Worm (Caenorhabditis elegans) whole organism, L4 larva: ENCODE measurements around the gene W10G11.3.

ENCODE experiments used
- D1046.2 ChIP-seq: fragments of 200-800 bp; sonication (Bioruptor generic); IDR thresholded peaks from 2 replicates; pipeline ENCODE4 v1.3.6; 2022; ENCODE audit warnings: missing genetic modification characterization, missing compliant biosample characterization
- F26F4.8 ChIP-seq: fragments of 200-800 bp; sonication (Bioruptor generic); conservative IDR thresholded peaks from 2 replicates; pipeline ENCODE4 v1.3.6; 2022; ENCODE audit warnings: missing genetic modification characterization, missing compliant biosample characterization
- R02D3.7 ChIP-seq: fragments of 150-350 bp; sonication (generic microtip); optimal IDR thresholded peaks from 3 replicates; lab custom pipeline; 2014; ENCODE audit warnings: missing biosample characterization, missing genetic modification characterization
- T20F7.1 ChIP-seq: fragments of 200-800 bp; sonication (Bioruptor generic); optimal IDR thresholded peaks from 2 replicates; lab custom pipeline; 2018; ENCODE audit warnings: mild to moderate bottlenecking, missing genetic modification characterization, missing compliant biosample characterization
- Y105C5A.15 ChIP-seq: fragments of 200-800 bp; sonication (Bioruptor generic); IDR thresholded peaks from 2 replicates; pipeline ENCODE4 v1.3.6; 2022; ENCODE audit warnings: missing genetic modification characterization, missing compliant biosample characterization
- Y48G9A.11 ChIP-seq: fragments of 200-800 bp; sonication (Bioruptor generic); IDR thresholded peaks from 2 replicates; pipeline ENCODE4 v1.3.6; 2022; ENCODE audit warnings: missing genetic modification reagents, missing genetic modification characterization, missing compliant biosample characterization
- Y5F2A.4 ChIP-seq: fragments of 200-800 bp; sonication (Bioruptor generic); optimal IDR thresholded peaks from 2 replicates; lab custom pipeline; 2018; ENCODE audit warnings: mild to moderate bottlenecking, missing genetic modification characterization, missing compliant biosample characterization
- ZK546.5 ChIP-seq, 2 experiments: sonication (generic microtip); optimal IDR thresholded peaks; 2 replicates each; lab custom pipeline; 2017; ENCODE audit warnings: missing biosample characterization in 2 of 2, missing genetic modification characterization in 2 of 2
- aly-2 ChIP-seq: sonication (generic microtip); optimal IDR thresholded peaks from 2 replicates; lab custom pipeline; 2018; ENCODE audit warnings: missing biosample characterization, missing genetic modification characterization
- ceh-32 ChIP-seq: sonication (generic microtip); optimal IDR thresholded peaks from 2 replicates; lab custom pipeline; 2016; ENCODE audit warnings: mild to moderate bottlenecking, missing genetic modification characterization, missing compliant biosample characterization; ENCODE audit not compliant: poor library complexity
- ceh-82 ChIP-seq: sonication (generic microtip); optimal IDR thresholded peaks from 2 replicates; lab custom pipeline; 2017; ENCODE audit warnings: missing biosample characterization, missing genetic modification characterization
- ces-1 ChIP-seq: fragments of 150-350 bp; sonication (generic microtip); optimal IDR thresholded peaks from 4 replicates; lab custom pipeline; 2014; ENCODE audit warnings: missing biosample characterization, missing genetic modification reagents, missing genetic modification characterization
- cey-2 ChIP-seq: sonication (generic microtip); optimal IDR thresholded peaks from 3 replicates; lab custom pipeline; 2017; ENCODE audit warnings: missing genetic modification characterization, mild to moderate bottlenecking, missing compliant biosample characterization, antibody characterized with exemption, borderline replicate concordance; ENCODE audit not compliant: insufficient read depth
- daf-12 ChIP-seq: fragments of 150-350 bp; optimal IDR thresholded peaks from 2 replicates; lab custom pipeline; 2014; ENCODE audit warnings: missing biosample characterization, missing genetic modification reagents, missing genetic modification characterization
- daf-19 ChIP-seq: fragments of 200-800 bp; sonication (Bioruptor generic); conservative IDR thresholded peaks from 2 replicates; pipeline ENCODE4 v1.3.6; 2022; ENCODE audit warnings: missing genetic modification characterization, missing compliant biosample characterization
- daf-8 ChIP-seq: fragments of 200-800 bp; sonication (Bioruptor generic); IDR thresholded peaks from 2 replicates; pipeline ENCODE4 v1.3.6; 2022; ENCODE audit warnings: missing genetic modification characterization, missing compliant biosample characterization
- dmd-6 ChIP-seq: fragments of 200-800 bp; sonication (Bioruptor generic); IDR thresholded peaks from 2 replicates; pipeline ENCODE4 v1.3.6; 2022; ENCODE audit warnings: missing genetic modification reagents, missing genetic modification characterization, missing compliant biosample characterization
- dve-1 ChIP-seq: sonication (generic microtip); optimal IDR thresholded peaks from 2 replicates; lab custom pipeline; 2017; ENCODE audit warnings: antibody characterized with exemption, mild to moderate bottlenecking, missing genetic modification characterization, missing compliant biosample characterization; ENCODE audit not compliant: insufficient read depth
- hlh-30 ChIP-seq: sonication (generic microtip); optimal IDR thresholded peaks from 2 replicates; lab custom pipeline; 2017; ENCODE audit warnings: antibody characterized with exemption, mild to moderate bottlenecking, missing genetic modification characterization, missing compliant biosample characterization; ENCODE audit not compliant: insufficient read depth
- hmg-1.1 ChIP-seq: fragments of 200-800 bp; sonication (Bioruptor generic); IDR thresholded peaks from 2 replicates; pipeline ENCODE4 v1.3.6; 2022; ENCODE audit warnings: missing genetic modification reagents, missing genetic modification characterization, missing compliant biosample characterization
- jun-1 ChIP-seq: fragments of 150-350 bp; optimal IDR thresholded peaks from 2 replicates; lab custom pipeline; 2014; ENCODE audit warnings: missing biosample characterization, missing genetic modification reagents, missing genetic modification characterization
- lin-13 ChIP-seq: fragments of 150-350 bp; optimal IDR thresholded peaks from 2 replicates; lab custom pipeline; 2014; ENCODE audit warnings: missing biosample characterization, missing genetic modification reagents, missing genetic modification characterization
- lin-29 ChIP-seq: fragments of 200-800 bp; sonication (Bioruptor generic); IDR thresholded peaks from 2 replicates; pipeline ENCODE4 v1.3.6; 2022; ENCODE audit warnings: missing genetic modification reagents, missing genetic modification characterization, missing compliant biosample characterization
- lsy-2 ChIP-seq, 2 experiments: fragments of 150-350 bp in 1 of 2; sonication (generic microtip) in 1 of 2; optimal IDR thresholded peaks; 2 replicates each; lab custom pipeline; 2014 to 2017; ENCODE audit warnings: missing biosample characterization in 2 of 2, missing genetic modification characterization in 2 of 2
- madf-5 ChIP-seq, 2 experiments: fragments of 200-800 bp; sonication (Bioruptor generic); IDR thresholded peaks; 2 replicates each; pipeline ENCODE4 v1.3.6; 2022; ENCODE audit warnings: missing compliant biosample characterization in 2 of 2, missing genetic modification characterization in 2 of 2
- madf-9 ChIP-seq: fragments of 200-800 bp; sonication (Bioruptor generic); conservative IDR thresholded peaks from 2 replicates; pipeline ENCODE4 v1.3.6; 2022; ENCODE audit warnings: missing genetic modification reagents, missing genetic modification characterization, missing compliant biosample characterization
- mdl-1 ChIP-seq, 2 experiments: fragments of 150-350 bp in 1 of 2; sonication (generic microtip) in 1 of 2; optimal IDR thresholded peaks; 2 replicates each; lab custom pipeline; 2014 to 2017; ENCODE audit warnings: missing biosample characterization in 2 of 2, missing genetic modification characterization in 2 of 2
- mep-1 ChIP-seq: fragments of 150-350 bp; sonication (generic microtip); optimal IDR thresholded peaks from 3 replicates; lab custom pipeline; 2014; ENCODE audit warnings: missing biosample characterization, missing genetic modification characterization
- mxl-2 ChIP-seq: fragments of 200-800 bp; sonication (Bioruptor generic); conservative IDR thresholded peaks from 2 replicates; pipeline ENCODE4 v1.3.6; 2022; ENCODE audit warnings: missing genetic modification reagents, missing genetic modification characterization, missing compliant biosample characterization
- nhr-10 ChIP-seq: fragments of 150-350 bp; optimal IDR thresholded peaks from 2 replicates; lab custom pipeline; 2014; ENCODE audit warnings: missing biosample characterization, missing genetic modification characterization
- nhr-102 ChIP-seq: sonication (generic microtip); optimal IDR thresholded peaks from 2 replicates; lab custom pipeline; 2016; ENCODE audit warnings: mild to moderate bottlenecking, missing genetic modification characterization, moderate library complexity, missing compliant biosample characterization
- nhr-11 ChIP-seq: fragments of 150-350 bp; optimal IDR thresholded peaks from 2 replicates; lab custom pipeline; 2014; ENCODE audit warnings: missing biosample characterization, missing genetic modification characterization
- nhr-42 ChIP-seq: fragments of 200-800 bp; sonication (Bioruptor generic); IDR thresholded peaks from 2 replicates; pipeline ENCODE4 v1.3.6; 2022; ENCODE audit warnings: missing genetic modification characterization, missing compliant biosample characterization
- nhr-6 ChIP-seq: fragments of 150-350 bp; optimal IDR thresholded peaks from 2 replicates; lab custom pipeline; 2014; ENCODE audit warnings: missing biosample characterization, missing genetic modification characterization
- pha-4 ChIP-seq, 2 experiments: fragments of 150-350 bp in 1 of 2; fragments of 200-800 bp in 1 of 2; sonication (Bioruptor generic) in 1 of 2; IDR thresholded peaks in 1 of 2; optimal IDR thresholded peaks in 1 of 2; 2 replicates each; pipeline versions ENCODE4 v1.3.6 to Lab custom; 2014 to 2022; ENCODE audit warnings: missing genetic modification characterization in 2 of 2, missing genetic modification reagents in 2 of 2, missing biosample characterization in 1 of 2, missing compliant biosample characterization in 1 of 2
- pqm-1 ChIP-seq: sonication (generic microtip); optimal IDR thresholded peaks from 2 replicates; lab custom pipeline; 2017; ENCODE audit warnings: missing biosample characterization, missing genetic modification characterization
- rbr-2 ChIP-seq: sonication (generic microtip); optimal IDR thresholded peaks from 2 replicates; lab custom pipeline; 2016; ENCODE audit warnings: missing genotype, missing genetic modification characterization, missing compliant biosample characterization
- saeg-2 ChIP-seq: fragments of 200-800 bp; sonication (Bioruptor generic); IDR thresholded peaks from 2 replicates; pipeline ENCODE4 v1.3.6; 2022; ENCODE audit warnings: missing genetic modification reagents, missing genetic modification characterization, missing compliant biosample characterization
- snpc-1.2 ChIP-seq: fragments of 200-800 bp; sonication (Bioruptor generic); IDR thresholded peaks from 2 replicates; pipeline ENCODE4 v1.3.6; 2022; ENCODE audit warnings: missing genetic modification reagents, missing genetic modification characterization, missing compliant biosample characterization
- spr-1 ChIP-seq: sonication (generic microtip); optimal IDR thresholded peaks from 2 replicates; lab custom pipeline; 2016; ENCODE audit warnings: mild to moderate bottlenecking, missing genetic modification characterization, missing compliant biosample characterization
- spr-3 ChIP-seq: fragments of 200-800 bp; sonication (Bioruptor generic); optimal IDR thresholded peaks from 2 replicates; lab custom pipeline; 2018; ENCODE audit warnings: mild to moderate bottlenecking, missing genetic modification characterization, missing compliant biosample characterization
- tag-97 ChIP-seq: fragments of 200-800 bp; sonication (Bioruptor generic); IDR thresholded peaks from 2 replicates; pipeline ENCODE4 v1.3.6; 2022; ENCODE audit warnings: missing genetic modification characterization, missing compliant biosample characterization
- unc-39 ChIP-seq: sonication (generic microtip); optimal IDR thresholded peaks from 2 replicates; lab custom pipeline; 2017; ENCODE audit warnings: missing biosample characterization, missing genetic modification characterization
- unc-62 ChIP-seq, 3 experiments: fragments of 150-350 bp in 1 of 3; sonication (generic microtip); optimal IDR thresholded peaks in 2 of 3; peaks in 1 of 3; 1 replicate in 1 of 3; 2 replicates in 2 of 3; lab custom pipeline; 2014 to 2017; ENCODE audit warnings: missing biosample characterization in 3 of 3, missing genetic modification characterization in 3 of 3, missing genetic modification reagents in 3 of 3, missing genotype in 1 of 3
- vab-7 ChIP-seq: fragments of 200-800 bp; sonication (Bioruptor generic); IDR thresholded peaks from 2 replicates; pipeline ENCODE4 v1.3.6; 2022; ENCODE audit warnings: missing genetic modification reagents, missing genetic modification characterization, missing compliant biosample characterization
- zfp-2 ChIP-seq: sonication (generic microtip); optimal IDR thresholded peaks from 2 replicates; lab custom pipeline; 2016; ENCODE audit warnings: mild to moderate bottlenecking, missing genetic modification characterization, missing compliant biosample characterization
- ztf-11 ChIP-seq: fragments of 150-350 bp; optimal IDR thresholded peaks from 2 replicates; lab custom pipeline; 2014; ENCODE audit warnings: missing biosample characterization, missing genetic modification characterization
- ztf-7 ChIP-seq: fragments of 150-350 bp; optimal IDR thresholded peaks from 2 replicates; lab custom pipeline; 2014; ENCODE audit warnings: missing biosample characterization, missing genetic modification characterization

Gene W10G11.3

DNA sequence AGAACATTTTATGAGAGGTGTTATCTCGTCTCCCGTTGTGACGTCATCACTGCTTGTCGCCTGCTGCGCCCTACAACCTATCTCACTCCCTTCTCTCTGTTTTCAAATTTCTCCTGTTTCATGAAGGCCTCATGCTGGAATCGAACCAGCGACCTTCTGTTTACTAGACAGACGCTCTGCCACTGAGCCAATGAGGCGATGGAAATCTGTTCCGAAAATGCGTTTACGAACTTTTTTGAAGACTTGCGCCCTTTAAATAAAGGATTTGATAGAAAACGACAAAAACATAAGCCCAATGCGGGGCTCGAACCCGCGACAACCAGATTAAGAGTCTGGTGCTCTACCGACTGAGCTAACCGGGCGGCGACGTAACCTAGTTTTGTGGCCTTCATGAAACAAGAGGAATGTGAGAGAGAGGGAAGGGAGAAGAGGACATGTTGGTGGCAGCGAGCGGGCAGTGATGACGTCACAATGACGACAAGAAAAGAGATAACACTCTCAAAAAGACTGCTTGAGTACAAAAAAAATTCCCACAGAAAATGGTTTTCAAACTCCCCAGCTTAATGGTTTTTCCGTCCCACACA lies 43.3 kb downstream of the W10G11.3 start, which contains the start of gene clec-126 (continued):
- TF ChIP-seq dmd-6 (GFP tag; lab: Robert Waterston, UW): peak; percentile 64
- no peak for TF ChIP-seq unc-39
- TF ChIP-seq nhr-6: no peak
- TF ChIP-seq nhr-102 (tag; lab: Kevin White, UChicago): peak; percentile 89
- TF ChIP-seq mep-1: peak; percentile 88
- no peak for TF ChIP-seq tag-97 (GFP tag; lab: Robert Waterston, UW)
- peak in 1 of 2 experiments; percentile 11 for TF ChIP-seq mdl-1 (tag; optimal IDR thresholded peaks at IDR 0.05; lab: Kevin White, UChicago)
- peak; percentile 85 for TF ChIP-seq hlh-30
- TF ChIP-seq dve-1 (tag; lab: Kevin White, UChicago): peak; percentile 99
- peak; percentile 80 for TF ChIP-seq vab-7 (GFP tag; lab: Robert Waterston, UW)
- peak; percentile 60 for TF ChIP-seq jun-1 (tag; lab: Kevin White, UChicago)
- no peak for TF ChIP-seq T20F7.1 (GFP tag; lab: Kevin White, UChicago)
- 0 out of 2 replicates have a peak, but pooled peaks have one; percentile 12 for TF ChIP-seq mxl-2 (GFP tag; lab: Robert Waterston, UW)
- TF ChIP-seq pqm-1 (tag; lab: Kevin White, UChicago): no peak
- TF ChIP-seq nhr-42 (GFP tag; lab: Robert Waterston, UW): no peak; the same call in 1 of the 2 replicates
- TF ChIP-seq saeg-2 (GFP tag; lab: Robert Waterston, UW): no peak
- TF ChIP-seq lin-29 (GFP tag; lab: Robert Waterston, UW): 0 out of 2 replicates have a peak, but pooled peaks have one; percentile 10
- no peak for TF ChIP-seq nhr-10 (tag; lab: Kevin White, UChicago)
- peak; percentile 27 for TF ChIP-seq cey-2
- peak; percentile 59 for TF ChIP-seq ztf-7 (tag; lab: Kevin White, UChicago)
- no peak for TF ChIP-seq nhr-11
- TF ChIP-seq Y48G9A.11 (GFP tag; lab: Robert Waterston, UW): peak; percentile 73
- TF ChIP-seq spr-1: peak; percentile 91
- peak; percentile 73; the same call in 1 of the 2 replicates for TF ChIP-seq D1046.2 (GFP tag; lab: Robert Waterston, UW)
- TF ChIP-seq daf-19 (GFP tag; lab: Robert Waterston, UW): no peak
- peak; percentile 65 for TF ChIP-seq zfp-2 (tag; lab: Kevin White, UChicago)
- no peak for TF ChIP-seq ceh-32 (tag; lab: Kevin White, UChicago)
- peak; percentile 73 for TF ChIP-seq snpc-1.2 (GFP tag; lab: Robert Waterston, UW)
- 0 out of 2 replicates have a peak, but pooled peaks have one; percentile 22 for TF ChIP-seq F26F4.8 (GFP tag; lab: Robert Waterston, UW)
- peak; percentile 71 for TF ChIP-seq Y5F2A.4 (GFP tag; lab: Kevin White, UChicago)
- TF ChIP-seq ZK546.5 (tag; optimal IDR thresholded peaks at IDR 0.05; lab: Kevin White, UChicago): no peak
- no peak for TF ChIP-seq daf-12 (tag; lab: Kevin White, UChicago)
- TF ChIP-seq ceh-82: no peak
- peak; percentile 84 for TF ChIP-seq hmg-1.1 (GFP tag; lab: Robert Waterston, UW)
- peak; percentile 83 for TF ChIP-seq rbr-2 (tag; lab: Kevin White, UChicago)
- TF ChIP-seq pha-4 (GFP tag; IDR thresholded peaks at IDR 0.05; lab: Robert Waterston, UW): peak; percentile 74; the same call in 1 of the 2 replicates
- peak; percentile 27 for TF ChIP-seq pha-4 (tag; optimal IDR thresholded peaks at IDR 0.05; lab: Kevin White, UChicago)
- TF ChIP-seq Y105C5A.15 (GFP tag; lab: Robert Waterston, UW): peak; percentile 31; the same call in 1 of the 2 replicates
- no peak for TF ChIP-seq ces-1
- no peak for TF ChIP-seq daf-8
- no peak for TF ChIP-seq aly-2 (tag; lab: Kevin White, UChicago)
- TF ChIP-seq madf-9 (GFP tag; lab: Robert Waterston, UW): peak; percentile 77
- TF ChIP-seq madf-5 (GFP tag; IDR thresholded peaks at IDR 0.05; lab: Robert Waterston, UW): 0 out of 4 replicates have a peak, but pooled peaks of 1 of the 2 experiments have one; percentile 65
- TF ChIP-seq spr-3 (GFP tag; lab: Kevin White, UChicago): peak; percentile 38
- TF ChIP-seq R02D3.7 (tag; lab: Kevin White, UChicago): no peak
- TF ChIP-seq ztf-11 (tag; lab: Kevin White, UChicago): no peak
- peak; percentile 91 for TF ChIP-seq lin-13 (GFP tag; lab: Kevin White, UChicago)
- peak; percentile 27 to 85 for TF ChIP-seq lsy-2 (tag; optimal IDR thresholded peaks at IDR 0.05; lab: Kevin White, UChicago)
- TF ChIP-seq unc-62 (GFP tag; optimal IDR thresholded peaks at IDR 0.05 in 1 of 2; lab: Kevin White, UChicago): peak in 1 of 2 experiments; percentile 64
- no peak for TF ChIP-seq unc-62 (tag; optimal IDR thresholded peaks at IDR 0.05; lab: Kevin White, UChicago)
